Fruit fly (Drosophila melanogaster) Kc167 (cell line): ENCODE results near the gene GramD1B.

Experiments
- Sin3A ChIP-seq: fragments of >200 bp; optimal IDR thresholded peaks from 2 replicates; lab custom pipeline; 2018; ENCODE audit warnings: missing external identifiers
- h ChIP-seq: fragments of >200 bp; optimal IDR thresholded peaks from 3 replicates; lab custom pipeline; 2018; ENCODE audit warnings: missing external identifiers
- insv ChIP-seq: fragments of >200 bp; optimal IDR thresholded peaks from 3 replicates; lab custom pipeline; 2018; ENCODE audit warnings: missing external identifiers
- psq ChIP-seq: fragments of >200 bp; optimal IDR thresholded peaks from 2 replicates; lab custom pipeline; 2017; ENCODE audit warnings: missing external identifiers

DNA sequence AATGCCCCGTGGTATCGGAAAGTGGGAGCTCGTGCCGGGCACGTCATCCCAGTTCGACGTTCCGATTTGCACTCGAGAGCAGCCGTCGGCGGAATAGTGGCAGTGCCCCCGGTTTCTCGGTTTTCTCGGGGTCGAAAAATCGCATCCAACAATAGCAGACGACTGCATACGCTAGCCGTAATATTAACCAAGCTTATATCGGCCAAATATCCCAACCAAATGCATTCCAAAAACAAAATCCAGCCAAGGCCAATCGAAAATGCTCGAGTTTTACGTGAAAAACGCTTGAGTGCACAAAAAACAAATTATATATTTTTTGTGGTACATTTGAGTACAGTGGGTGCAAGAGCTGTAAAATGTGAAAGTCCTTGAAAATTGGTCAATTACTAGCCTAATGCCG is 1.8 kb downstream of the GramD1B start:
- TF ChIP-seq insv (lab: Kevin White, UChicago) (no peak), h (lab: Kevin White, UChicago) (no peak), Sin3A (no peak), psq (no peak)
